In the genomic region with DNA sequence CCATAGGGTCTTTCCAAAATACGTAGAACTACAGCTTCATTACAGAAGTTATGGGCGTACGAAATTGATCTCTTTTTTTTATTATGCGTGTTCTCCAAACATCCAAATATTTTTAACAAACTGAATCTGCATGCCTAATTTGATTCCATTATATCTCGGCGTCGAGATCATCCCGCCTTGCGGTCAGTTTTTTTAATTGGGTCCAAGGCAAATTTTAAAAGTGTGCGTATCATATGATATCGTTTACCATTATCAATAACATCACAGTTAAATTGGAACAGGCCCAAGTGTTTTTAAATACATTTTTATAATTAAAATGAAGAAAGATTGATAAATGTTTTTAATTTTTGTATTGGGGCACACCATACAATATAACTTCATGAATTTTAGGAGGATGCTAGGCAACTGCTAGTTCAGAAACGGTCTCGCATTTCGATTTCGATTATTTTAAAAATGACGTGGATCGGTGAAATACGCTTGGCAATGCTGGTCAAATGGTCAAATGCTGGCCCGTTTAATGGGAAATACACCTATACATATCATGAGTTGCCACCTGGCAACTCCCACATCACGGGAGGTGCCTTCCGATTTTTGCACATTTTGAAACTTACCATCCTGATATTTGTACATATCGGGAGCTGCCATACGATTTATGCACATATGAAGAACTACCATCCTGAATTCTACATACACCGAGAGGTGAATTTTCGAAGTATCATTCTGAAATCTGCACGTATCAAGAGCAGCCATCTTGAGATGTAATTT, we compare ENCODE assay signal across 1 fruit fly cellular context.
TF ChIP-seq lines count a peak whose summit lies in the region.

No protein-coding gene starts in this region.

TF ChIP-seq in whole organism, embryonic, 481 proteins besides CTCF, POLR2A, EP300 and RAD21 (continued from another document):
- TF ChIP-seq Fer1 (GFP tag; optimal IDR thresholded peaks at IDR 0.05; lab: Kevin White, UChicago) (no peak), trem (tag; optimal IDR thresholded peaks at IDR 0.05; lab: Kevin White, UChicago) (peak; percentile 98), jumu (GFP tag; optimal IDR thresholded peaks at IDR 0.05; lab: Kevin White, UChicago) (no peak), Kr (GFP tag; optimal IDR thresholded peaks at IDR 0.05; lab: Kevin White, UChicago) (no peak), CG33213 (GFP tag; optimal IDR thresholded peaks at IDR 0.05; lab: Kevin White, UChicago) (peak; percentile 85), CG13296 (GFP tag; optimal IDR thresholded peaks at IDR 0.05; lab: Kevin White, UChicago) (no peak), pho (GFP tag; optimal IDR thresholded peaks at IDR 0.05; lab: Kevin White, UChicago) (peak; percentile 28), Scr (GFP tag; IDR thresholded peaks at IDR 0.05; lab: Robert Waterston, UW; ENCODE audit: partially characterized antibody) (no peak), pita (GFP tag; optimal IDR thresholded peaks at IDR 0.05; lab: Kevin White, UChicago) (peak; percentile 90), dan (GFP tag; IDR thresholded peaks at IDR 0.05; lab: Robert Waterston, UW) (no peak), HmgZ (tag; optimal IDR thresholded peaks at IDR 0.05; lab: Kevin White, UChicago) (peak; percentile 67), Hr39 (optimal IDR thresholded peaks at IDR 0.05; lab: Kevin White, UChicago) (no peak), chif (GFP tag; optimal IDR thresholded peaks at IDR 0.05; lab: Kevin White, UChicago) (no peak), Stat92E (GFP tag; optimal IDR thresholded peaks at IDR 0.05; lab: Kevin White, UChicago) (no peak), CG34376 (GFP tag; optimal IDR thresholded peaks at IDR 0.05; lab: Kevin White, UChicago) (no peak), E2f2 (GFP tag; IDR thresholded peaks at IDR 0.05; lab: Robert Waterston, UW) (peak; percentile 21; the same call in 1 of the 2 replicates), row (GFP tag; IDR thresholded peaks at IDR 0.05; lab: Robert Waterston, UW) (peak; percentile 44; the same call in 1 of the 3 replicates), CG5953 (GFP tag; IDR thresholded peaks at IDR 0.05; lab: Robert Waterston, UW) (no peak), sug (tag; optimal IDR thresholded peaks at IDR 0.05; lab: Kevin White, UChicago) (peak; percentile 41), CG31365 (tag; optimal IDR thresholded peaks at IDR 0.05; lab: Kevin White, UChicago) (peak; percentile 13), Dfd (GFP tag; optimal IDR thresholded peaks at IDR 0.05; lab: Kevin White, UChicago) (no peak), CG12236 (GFP tag; optimal IDR thresholded peaks at IDR 0.05; lab: Kevin White, UChicago) (no peak), slp2 (GFP tag; optimal IDR thresholded peaks at IDR 0.05; lab: Kevin White, UChicago) (no peak), CG10543 (GFP tag; optimal IDR thresholded peaks at IDR 0.05; lab: Kevin White, UChicago) (peak; percentile 8), D (optimal IDR thresholded peaks at IDR 0.05; lab: Kevin White, UChicago) (no peak), D (GFP tag; optimal IDR thresholded peaks at IDR 0.05; lab: Kevin White, UChicago) (no peak)
